Worm (Caenorhabditis elegans) whole organism, mixed stage, embryonic: Measurements from ENCODE around the gene clec-84.

Experiments used
- M03D4.4 ChIP-seq: sonication (generic microtip); optimal IDR thresholded peaks from 2 replicates; lab custom pipeline; 2017; ENCODE audit warnings: mild to moderate bottlenecking, missing genetic modification characterization, missing compliant biosample characterization
- bed-3 ChIP-seq: fragments of 200-800 bp; sonication (Bioruptor generic); optimal IDR thresholded peaks from 3 replicates; lab custom pipeline; 2018; ENCODE audit warnings: mild to moderate bottlenecking, missing genetic modification characterization, moderate library complexity, missing compliant biosample characterization
- blmp-1 ChIP-seq: fragments of 150-350 bp; optimal IDR thresholded peaks from 2 replicates; lab custom pipeline; 2014; ENCODE audit warnings: missing biosample characterization, missing genetic modification characterization
- ceh-39 ChIP-seq: fragments of 150-350 bp; optimal IDR thresholded peaks from 2 replicates; lab custom pipeline; 2014; ENCODE audit warnings: missing biosample characterization, missing genetic modification characterization
- ceh-83 ChIP-seq: fragments of 200-800 bp; sonication (Bioruptor generic); optimal IDR thresholded peaks from 2 replicates; lab custom pipeline; 2018; ENCODE audit warnings: mild to moderate bottlenecking, missing genetic modification characterization, missing compliant biosample characterization
- ces-1 ChIP-seq: fragments of 150-350 bp; optimal IDR thresholded peaks from 2 replicates; lab custom pipeline; 2014; ENCODE audit warnings: missing biosample characterization, missing genetic modification reagents, missing genetic modification characterization
- cnd-1 ChIP-seq: fragments of 200-800 bp; sonication (Bioruptor generic); optimal IDR thresholded peaks from 2 replicates; lab custom pipeline; 2018; ENCODE audit warnings: mild to moderate bottlenecking, missing genetic modification characterization, missing compliant biosample characterization
- drap-1 ChIP-seq: fragments of 200-800 bp; sonication (Bioruptor generic); optimal IDR thresholded peaks from 3 replicates; lab custom pipeline; 2018; ENCODE audit warnings: mild to moderate bottlenecking, missing genetic modification characterization, missing compliant biosample characterization
- elt-3 ChIP-seq: fragments of 150-350 bp; optimal IDR thresholded peaks from 2 replicates; lab custom pipeline; 2014; ENCODE audit warnings: missing biosample characterization, missing genetic modification characterization
- flh-1 ChIP-seq: fragments of 200-800 bp; sonication (Bioruptor generic); optimal IDR thresholded peaks from 2 replicates; lab custom pipeline; 2018; ENCODE audit warnings: mild to moderate bottlenecking, missing genetic modification characterization, moderate library complexity, missing compliant biosample characterization
- ham-2 ChIP-seq: fragments of 200-800 bp; sonication (Bioruptor generic); optimal IDR thresholded peaks from 2 replicates; lab custom pipeline; 2018; ENCODE audit warnings: mild to moderate bottlenecking, missing genetic modification characterization, missing compliant biosample characterization
- hlh-1 ChIP-seq: fragments of 150-350 bp; optimal IDR thresholded peaks from 2 replicates; lab custom pipeline; 2014; ENCODE audit warnings: missing biosample characterization, missing genetic modification reagents, missing genetic modification characterization
- lin-13 ChIP-seq: fragments of 150-350 bp; optimal IDR thresholded peaks from 2 replicates; lab custom pipeline; 2014; ENCODE audit warnings: missing biosample characterization, missing genetic modification characterization
- lsy-2 ChIP-seq: fragments of 150-350 bp; optimal IDR thresholded peaks from 2 replicates; lab custom pipeline; 2014; ENCODE audit warnings: missing biosample characterization, missing genetic modification characterization
- mab-5 ChIP-seq: fragments of 150-350 bp; optimal IDR thresholded peaks from 2 replicates; lab custom pipeline; 2014; ENCODE audit warnings: missing biosample characterization, missing genetic modification characterization
- mep-1 ChIP-seq: fragments of 150-350 bp; optimal IDR thresholded peaks from 2 replicates; lab custom pipeline; 2017; ENCODE audit warnings: missing biosample characterization, missing genetic modification reagents, missing genetic modification characterization, inconsistent platforms
- nhr-12 ChIP-seq: fragments of 150-350 bp; optimal IDR thresholded peaks from 2 replicates; lab custom pipeline; 2014; ENCODE audit warnings: missing biosample characterization, missing genetic modification characterization
- nhr-2 ChIP-seq: fragments of 150-350 bp; optimal IDR thresholded peaks from 2 replicates; lab custom pipeline; 2014; ENCODE audit warnings: missing biosample characterization, missing genetic modification characterization
- nhr-237 ChIP-seq: fragments of 150-350 bp; optimal IDR thresholded peaks from 2 replicates; lab custom pipeline; 2014; ENCODE audit warnings: missing biosample characterization, missing genetic modification characterization
- nhr-28 ChIP-seq: fragments of 150-350 bp; optimal IDR thresholded peaks from 2 replicates; lab custom pipeline; 2014; ENCODE audit warnings: missing biosample characterization, missing genetic modification characterization
- nhr-76 ChIP-seq: sonication (generic microtip); optimal IDR thresholded peaks from 2 replicates; lab custom pipeline; 2017; ENCODE audit warnings: missing biosample characterization, missing genetic modification characterization
- pha-4 ChIP-seq: fragments of 150-350 bp; optimal IDR thresholded peaks from 2 replicates; lab custom pipeline; 2018; ENCODE audit warnings: missing biosample characterization, missing genetic modification reagents, missing genetic modification characterization
- sem-2 ChIP-seq: fragments of 200-800 bp; sonication (Bioruptor generic); optimal IDR thresholded peaks from 2 replicates; lab custom pipeline; 2018; ENCODE audit warnings: mild to moderate bottlenecking, missing genetic modification characterization, missing compliant biosample characterization
- snpc-4 ChIP-seq: fragments of 150-350 bp; optimal IDR thresholded peaks from 2 replicates; lab custom pipeline; 2014; ENCODE audit warnings: missing biosample characterization, missing genetic modification characterization
- sptf-1 ChIP-seq: sonication (generic microtip); optimal IDR thresholded peaks from 2 replicates; lab custom pipeline; 2017; ENCODE audit warnings: mild to moderate bottlenecking, missing genetic modification characterization, moderate library complexity, missing compliant biosample characterization
- tbx-8 ChIP-seq: fragments of 200-800 bp; sonication (Bioruptor generic); optimal IDR thresholded peaks from 2 replicates; lab custom pipeline; 2018; ENCODE audit warnings: mild to moderate bottlenecking, missing genetic modification characterization, moderate library complexity, missing compliant biosample characterization
- unc-120 ChIP-seq: sonication (generic microtip); optimal IDR thresholded peaks from 2 replicates; lab custom pipeline; 2017; ENCODE audit warnings: missing genetic modification characterization, missing compliant biosample characterization; ENCODE audit not compliant: poor library complexity, severe bottlenecking
- unc-39 ChIP-seq: fragments of 150-350 bp; optimal IDR thresholded peaks from 2 replicates; lab custom pipeline; 2014; ENCODE audit warnings: missing biosample characterization, missing genetic modification characterization
- unc-62 ChIP-seq: fragments of 150-350 bp; optimal IDR thresholded peaks from 2 replicates; lab custom pipeline; 2014; ENCODE audit warnings: missing biosample characterization, missing genetic modification reagents, missing genetic modification characterization
- ztf-11 ChIP-seq: fragments of 150-350 bp; optimal IDR thresholded peaks from 2 replicates; lab custom pipeline; 2014; ENCODE audit warnings: missing biosample characterization, missing genetic modification characterization

The clec-84 gene

ce11 chrIV:2817038-2817437, 25.2 kb upstream of the clec-84 start:
- TF ChIP-seq nhr-237 (tag; lab: Kevin White, UChicago): no peak
- TF ChIP-seq nhr-28 (tag; lab: Kevin White, UChicago): no peak
- no peak for TF ChIP-seq M03D4.4
- no peak for TF ChIP-seq hlh-1 (tag; lab: Kevin White, UChicago)
- no peak for TF ChIP-seq ceh-83
- TF ChIP-seq lin-13: no peak
- TF ChIP-seq sem-2: no peak
- TF ChIP-seq mep-1 (tag; lab: Kevin White, UChicago): no peak
- no peak for TF ChIP-seq ztf-11 (tag; lab: Kevin White, UChicago)
- TF ChIP-seq pha-4: no peak
- TF ChIP-seq nhr-12 (tag; lab: Kevin White, UChicago): no peak
- no peak for TF ChIP-seq ham-2
- no peak for TF ChIP-seq unc-62 (GFP tag; lab: Kevin White, UChicago)
- no peak for TF ChIP-seq flh-1 (GFP tag; lab: Kevin White, UChicago)
- TF ChIP-seq, all 35 proteins: peak for 0

DNA sequence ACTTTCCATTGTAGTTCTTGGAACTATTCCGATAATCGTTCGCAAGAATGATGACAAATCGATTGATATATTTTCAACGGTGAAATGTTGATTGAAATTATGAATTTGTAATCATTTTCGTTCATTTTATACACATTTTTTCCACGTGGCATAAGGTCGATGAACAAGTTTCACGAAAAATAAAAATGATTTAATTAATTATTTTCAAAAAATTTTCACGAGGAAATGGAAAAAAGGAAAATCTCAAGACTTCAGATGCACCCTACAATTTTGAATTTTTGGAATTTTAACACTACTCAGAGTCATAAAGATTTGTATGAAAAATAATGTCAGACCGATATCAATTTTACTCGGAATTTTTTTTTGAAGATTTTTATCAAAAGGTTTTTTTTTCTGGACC, 22.6 kb upstream of the clec-84 start, which contains the start of gene Y54G2A.13:
Y54G2A.13 (minus strand) TSS at position 101 of the 400 bp plus-strand sequence.
- no peak for TF ChIP-seq unc-62 (GFP tag; lab: Kevin White, UChicago)
- TF ChIP-seq nhr-237 (tag; lab: Kevin White, UChicago): no peak
- no peak for TF ChIP-seq ces-1 (GFP tag; lab: Kevin White, UChicago)
- no peak for TF ChIP-seq nhr-76 (tag; lab: Kevin White, UChicago)
- TF ChIP-seq lsy-2: no peak
- no peak for TF ChIP-seq nhr-2 (tag; lab: Kevin White, UChicago)
- TF ChIP-seq drap-1 (GFP tag; lab: Kevin White, UChicago): no peak
- TF ChIP-seq unc-120: no peak
- TF ChIP-seq ham-2: no peak
- TF ChIP-seq blmp-1 (tag; lab: Kevin White, UChicago): no peak
- TF ChIP-seq elt-3 (tag; lab: Kevin White, UChicago): no peak
- TF ChIP-seq sptf-1 (tag; lab: Kevin White, UChicago): no peak
- TF ChIP-seq mab-5 (tag; lab: Kevin White, UChicago): no peak
- no peak for TF ChIP-seq cnd-1 (tag; lab: Kevin White, UChicago)
- TF ChIP-seq tbx-8 (GFP tag; lab: Kevin White, UChicago): no peak
- no peak for TF ChIP-seq hlh-1 (tag; lab: Kevin White, UChicago)
- TF ChIP-seq sem-2: no peak
- TF ChIP-seq ceh-83: no peak

- TF ChIP-seq mab-5 (tag; lab: Kevin White, UChicago) (no peak), sptf-1 (tag; lab: Kevin White, UChicago) (no peak), pha-4 (no peak), unc-62 (GFP tag; lab: Kevin White, UChicago) (no peak), nhr-28 (tag; lab: Kevin White, UChicago) (no peak), ztf-11 (tag; lab: Kevin White, UChicago) (no peak), nhr-12 (tag; lab: Kevin White, UChicago) (no peak), sem-2 (no peak), flh-1 (GFP tag; lab: Kevin White, UChicago) (no peak), nhr-76 (tag; lab: Kevin White, UChicago) (no peak), ham-2 (no peak), cnd-1 (tag; lab: Kevin White, UChicago) (no peak), elt-3 (tag; lab: Kevin White, UChicago) (no peak), drap-1 (GFP tag; lab: Kevin White, UChicago) (no peak), lin-13 (no peak), nhr-237 (tag; lab: Kevin White, UChicago) (no peak)
Observed at ce11 chrIV:2820408-2820807, 21.9 kb upstream of the clec-84 start, which contains the start of gene Y54G2A.37. TSS of gene Y54G2A.37 (plus strand) at chrIV:2820708.

DNA sequence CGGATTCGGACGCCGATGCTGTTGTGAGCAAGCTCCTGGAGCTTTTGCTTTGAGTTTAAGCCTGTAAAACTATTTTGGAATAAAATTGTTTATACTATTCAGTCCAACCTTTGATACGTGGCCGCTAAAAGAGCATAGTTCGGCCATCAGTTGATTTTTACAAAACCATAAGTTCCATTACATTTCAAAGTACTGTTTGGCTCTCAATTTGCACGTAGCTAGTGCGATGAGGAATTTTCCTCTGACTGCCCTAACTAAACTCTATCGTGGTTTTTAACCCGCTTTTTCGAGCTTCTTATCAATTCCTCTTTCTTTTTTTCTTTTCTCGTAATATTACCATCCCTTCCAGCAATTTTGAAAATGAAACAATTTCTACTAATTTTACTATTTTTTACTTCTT, 18.8 kb upstream of the clec-84 start, which contains the start of gene clec-80:
clec-80 (plus strand) TSS at position 301 of the 400 bp plus-strand sequence.
- TF ChIP-seq cnd-1 (tag; lab: Kevin White, UChicago) (no peak), flh-1 (GFP tag; lab: Kevin White, UChicago) (no peak), snpc-4 (tag; lab: Kevin White, UChicago) (no peak), bed-3 (GFP tag; lab: Kevin White, UChicago) (no peak), unc-39 (tag; lab: Kevin White, UChicago) (no peak), drap-1 (GFP tag; lab: Kevin White, UChicago) (no peak), sptf-1 (tag; lab: Kevin White, UChicago) (no peak), nhr-2 (tag; lab: Kevin White, UChicago) (no peak), tbx-8 (GFP tag; lab: Kevin White, UChicago) (no peak), ceh-39 (no peak), blmp-1 (tag; lab: Kevin White, UChicago) (no peak), ceh-83 (no peak), mab-5 (tag; lab: Kevin White, UChicago) (no peak), lsy-2 (no peak), ham-2 (no peak), lin-13 (no peak)
